Worm (Caenorhabditis elegans): Measurements from ENCODE around the gene evl-18.

DNA sequence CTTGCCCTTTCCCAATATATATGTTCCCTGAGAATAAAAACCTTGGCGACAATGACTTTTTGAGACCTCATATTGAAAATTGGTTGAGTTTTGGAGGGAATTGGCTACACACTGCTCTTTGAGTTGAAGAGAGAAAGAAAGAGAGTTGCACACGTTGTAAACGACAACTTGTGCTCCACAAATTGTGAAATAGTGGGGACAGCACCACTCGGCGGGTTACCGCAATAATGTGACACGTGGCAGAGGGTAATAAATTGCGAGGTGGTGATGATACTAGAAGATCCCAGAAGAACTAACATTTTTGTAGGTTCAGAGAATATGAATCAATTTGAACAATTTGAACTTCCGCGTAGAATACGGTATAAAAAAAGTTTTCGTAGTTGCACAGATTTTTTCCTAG, 47.0 kb upstream of the evl-18 start:
- TF ChIP-seq him-1 (tag; optimal IDR thresholded peaks at IDR 0.05) (no peak), dao-5 (tag; optimal IDR thresholded peaks at IDR 0.05) (no peak)
